Fruit fly (Drosophila melanogaster): ENCODE data around the gene Cyt-c1.
A peak's percentile ranks its signal among the peaks of the same experiment; 100 is the strongest.

Gene Cyt-c1

dm6 chr3L:5356050-5356967 is 3.7 kb upstream of the Cyt-c1 start:
- TF ChIP-seq noc (tag; optimal IDR thresholded peaks at IDR 0.05), result no peak

dm6 chr3L:5359208-5360003 is 605 bp upstream of the Cyt-c1 start, which contains the start of gene Klp64D:
Gene Klp64D (minus strand): TSS chr3L:5359392.
- no peak for TF ChIP-seq noc (tag; optimal IDR thresholded peaks at IDR 0.05)

- peak; percentile 51 for TF ChIP-seq noc (tag; optimal IDR thresholded peaks at IDR 0.05)
These were observed 5.3 kb downstream of the Cyt-c1 start for dm6 chr3L:5365164-5365879.

dm6 chr3L:5365880-5366507 is 6.0 kb downstream of the Cyt-c1 start, which contains the start of the genes Uev1A and Membrin:
Gene Uev1A (minus strand): TSS chr3L:5366225.
Gene Membrin (plus strand): TSS chr3L:5366455.
- no peak for TF ChIP-seq noc (tag; optimal IDR thresholded peaks at IDR 0.05)

- no peak for TF ChIP-seq noc (tag; optimal IDR thresholded peaks at IDR 0.05)
These were observed 7.9 kb downstream of the Cyt-c1 start, which contains the start of gene Pfdn4 for dm6 chr3L:5367744-5368507. Gene Pfdn4 (minus strand): TSS chr3L:5368008.

dm6 chr3L:5372052-5372451 is 12.0 kb downstream of the Cyt-c1 start:
- no peak for TF ChIP-seq noc (tag; optimal IDR thresholded peaks at IDR 0.05)

dm6 chr3L:5382721-5383120 is 22.7 kb downstream of the Cyt-c1 start, which contains the start of gene Ir64a:
Gene Ir64a (minus strand): TSS chr3L:5382821.
- TF ChIP-seq noc (tag; optimal IDR thresholded peaks at IDR 0.05), result no peak

- no peak for TF ChIP-seq noc (tag; optimal IDR thresholded peaks at IDR 0.05)
These were observed 25.8 kb downstream of the Cyt-c1 start for dm6 chr3L:5385762-5386161.

Measured in whole organism, larva.